Worm (Caenorhabditis elegans): Measurements from ENCODE around the gene F20C5.5.

- no peak for TF ChIP-seq flt-1 (GFP tag; IDR thresholded peaks at IDR 0.05)
- no peak for TF ChIP-seq ztf-23 (GFP tag; IDR thresholded peaks at IDR 0.05)
- TF ChIP-seq cog-1 (tag; optimal IDR thresholded peaks at IDR 0.05) = no peak
Observed at ce11 chrIV:8761896-8762295, 7.5 kb downstream of the F20C5.5 start, which contains the start of the genes F20C5.11 and klp-11.

Data from whole organism, midembryonic.